Worm (Caenorhabditis elegans): ENCODE data around the gene mip-1.

DNA sequence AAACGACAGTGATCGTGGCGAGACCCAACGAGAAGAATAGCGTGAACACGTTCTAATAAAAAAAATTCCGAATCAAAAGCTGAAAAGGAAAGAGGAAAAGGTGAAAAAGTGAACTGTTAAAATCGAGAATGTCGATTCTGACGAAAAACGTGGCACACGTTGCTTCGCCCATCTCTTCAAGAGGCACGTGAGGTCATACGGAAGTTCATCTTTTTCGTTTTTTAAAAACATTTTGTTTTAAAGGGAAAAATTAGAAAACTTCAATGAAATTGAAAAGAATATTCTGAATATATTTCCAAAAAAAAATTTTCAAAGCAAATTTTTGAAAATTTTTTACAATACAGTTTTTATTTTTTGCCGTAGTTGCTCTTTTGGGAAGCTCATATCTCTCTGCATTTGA, 18.3 kb downstream of the mip-1 start, which contains the start of gene C38D4.7:
- TF ChIP-seq W03F9.2 (tag; optimal IDR thresholded peaks at IDR 0.05), result no peak
- no peak for TF ChIP-seq dao-5 (tag; optimal IDR thresholded peaks at IDR 0.05)

Data from whole organism, L4/young adult.